Worm (Caenorhabditis elegans): Measurements from ENCODE around the gene timm-17B.2.

DNA sequence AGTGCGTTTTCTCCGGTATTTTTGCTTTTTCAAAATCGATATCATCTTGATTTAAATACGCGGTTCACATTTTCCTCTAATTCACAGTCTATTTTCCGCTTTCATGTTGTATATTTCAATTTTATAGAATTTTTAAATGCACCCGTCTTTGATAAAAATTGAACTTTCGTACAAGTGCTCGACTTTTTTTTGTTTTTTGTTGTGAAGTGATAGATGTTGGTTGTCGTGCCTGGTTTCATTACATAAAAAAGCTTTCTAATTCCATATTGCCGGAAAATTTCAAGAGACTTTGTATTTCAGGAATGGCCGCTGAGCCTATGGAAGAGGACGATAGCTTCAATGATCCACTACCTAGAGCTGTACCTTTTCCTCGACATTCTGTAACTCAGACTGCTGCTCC lies 33.3 kb upstream of the timm-17B.2 start, which contains the start of gene D2096.12:
- TF ChIP-seq egl-27 (tag; optimal IDR thresholded peaks at IDR 0.05) = no peak
- no peak for TF ChIP-seq snpc-4 (tag; optimal IDR thresholded peaks at IDR 0.05)
- TF ChIP-seq aly-2 (tag; optimal IDR thresholded peaks at IDR 0.05) = no peak
- TF ChIP-seq nhr-237 (tag; optimal IDR thresholded peaks at IDR 0.05) = no peak
- no peak for TF ChIP-seq lin-13 (GFP tag; optimal IDR thresholded peaks at IDR 0.05)
- no peak for TF ChIP-seq ama-1 (optimal IDR thresholded peaks at IDR 0.05)
